Fruit fly (Drosophila melanogaster) whole organism, wandering third instar larva: ENCODE measurements around the gene CG32985.

Source experiments
- CG9705 ChIP-seq: fragments of 200-800 bp; sonication (Bioruptor generic); optimal IDR thresholded peaks from 2 replicates; lab custom pipeline; 2018; ENCODE audit warnings: missing biosample characterization, mild to moderate bottlenecking, missing genetic modification characterization
- CrebA ChIP-seq: fragments of 200-800 bp; sonication (Bioruptor generic); optimal IDR thresholded peaks from 2 replicates; lab custom pipeline; 2016; ENCODE audit warnings: missing biosample characterization, mild to moderate bottlenecking, missing genetic modification characterization, borderline replicate concordance
- Dif ChIP-seq: fragments of 200-275, 200-300 bp; sonication (Bioruptor generic); optimal IDR thresholded peaks from 2 replicates; lab custom pipeline; 2018; ENCODE audit warnings: missing biosample characterization, missing genetic modification characterization; ENCODE audit not compliant: partially characterized antibody
- Jra ChIP-seq: sonication (Bioruptor generic); optimal IDR thresholded peaks from 2 replicates; lab custom pipeline; 2016; ENCODE audit warnings: missing biosample characterization, missing genetic modification characterization
- Myc ChIP-seq: fragments of >200 bp; optimal IDR thresholded peaks from 2 replicates; lab custom pipeline; 2017
- N ChIP-seq: fragments of >200 bp; optimal IDR thresholded peaks from 2 replicates; lab custom pipeline; 2018; ENCODE audit warnings: missing biosample characterization, missing external identifiers, missing genetic modification characterization
- Sp1 ChIP-seq: fragments of 200-800 bp; sonication (Bioruptor generic); optimal IDR thresholded peaks from 3 replicates; lab custom pipeline; 2019; ENCODE audit warnings: missing biosample characterization, mild to moderate bottlenecking, missing genetic modification characterization, moderate library complexity
- dmrt93B ChIP-seq: fragments of 200-800 bp; sonication (Bioruptor generic); optimal IDR thresholded peaks from 2 replicates; lab custom pipeline; 2018; ENCODE audit warnings: missing biosample characterization, mild to moderate bottlenecking, missing genetic modification characterization
- foxo ChIP-seq, 2 experiments: fragments of 200-800 bp; sonication (Bioruptor generic); optimal IDR thresholded peaks; 2 replicates in 1 of 2; 3 replicates in 1 of 2; lab custom pipeline; 2016 to 2017; ENCODE audit warnings: missing biosample characterization in 2 of 2, missing genetic modification characterization in 2 of 2
- h ChIP-seq: fragments of 200-800 bp; sonication (Bioruptor generic); optimal IDR thresholded peaks from 3 replicates; lab custom pipeline; 2016; ENCODE audit warnings: missing biosample characterization, mild to moderate bottlenecking, missing genetic modification characterization
- rgr ChIP-seq: fragments of 200-800 bp; sonication (Bioruptor generic); optimal IDR thresholded peaks from 3 replicates; lab custom pipeline; 2016; ENCODE audit warnings: missing biosample characterization, mild to moderate bottlenecking, missing genetic modification characterization
- sv ChIP-seq: fragments of 200-800 bp; sonication (Bioruptor generic); optimal IDR thresholded peaks from 3 replicates; lab custom pipeline; 2016; ENCODE audit warnings: missing biosample characterization, missing genetic modification characterization
- usp ChIP-seq: fragments of >200 bp; optimal IDR thresholded peaks from 2 replicates; lab custom pipeline; 2017; ENCODE audit warnings: missing biosample characterization, missing genetic modification characterization

- TF ChIP-seq foxo (GFP tag; optimal IDR thresholded peaks at IDR 0.05; lab: Kevin White, UChicago) = no peak
- no peak for TF ChIP-seq sv (GFP tag; lab: Kevin White, UChicago)
- no peak for TF ChIP-seq N (GFP tag; lab: Kevin White, UChicago)
- no peak for TF ChIP-seq Jra (GFP tag; lab: Kevin White, UChicago)
- no peak for TF ChIP-seq Dif (GFP tag; lab: Kevin White, UChicago)
- no peak for TF ChIP-seq Sp1
- TF ChIP-seq usp (GFP tag; lab: Kevin White, UChicago) = no peak
- no peak for TF ChIP-seq rgr
- no peak for TF ChIP-seq CG9705 (GFP tag; lab: Kevin White, UChicago)
- TF ChIP-seq Myc (lab: Kevin White, UChicago) = no peak
- no peak for TF ChIP-seq CrebA
- no peak for TF ChIP-seq dmrt93B (GFP tag; lab: Kevin White, UChicago)
- TF ChIP-seq h (GFP tag; lab: Kevin White, UChicago) = no peak
These were observed 13.0 kb downstream of the CG32985 start, which contains the start of gene CG9541 for dm6 chr2L:8975328-8975727.
